Worm (Caenorhabditis elegans): Measurements from ENCODE around the gene prmt-5.

Gene prmt-5

DNA sequence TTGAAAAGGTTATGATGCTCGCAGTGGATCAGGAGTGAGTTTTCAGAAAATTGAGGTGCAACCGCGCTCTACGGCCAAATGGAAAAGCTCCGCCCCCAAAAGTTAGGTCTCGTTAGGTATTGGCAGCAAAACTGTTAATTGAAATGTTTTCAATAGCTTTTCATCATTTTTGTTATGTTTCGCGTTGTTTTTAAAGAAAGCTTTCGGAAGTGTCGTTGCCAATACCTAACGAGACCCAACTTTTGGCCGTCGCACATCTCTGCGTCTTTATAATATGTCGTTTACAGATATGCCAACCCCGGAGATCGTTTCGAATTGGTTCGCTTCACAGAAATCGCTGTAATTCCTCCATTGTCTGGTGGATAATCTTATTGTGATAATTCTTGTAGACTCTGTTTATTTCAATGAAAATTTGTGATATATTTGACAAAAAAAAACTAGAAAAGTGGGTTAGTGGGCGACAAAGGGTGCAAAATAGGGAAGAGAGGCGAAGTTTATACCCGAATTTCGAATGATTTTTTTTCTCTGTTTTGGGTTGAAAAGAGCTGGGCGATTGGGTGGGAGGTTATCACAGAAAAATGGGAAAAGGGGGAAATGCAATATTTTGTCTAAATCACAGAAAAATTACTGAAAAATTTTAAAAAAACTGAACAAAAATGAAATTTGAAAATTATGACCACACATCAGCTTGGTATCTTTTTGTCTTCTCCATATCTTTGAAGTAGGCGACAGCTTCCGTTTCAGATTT, 33.9 kb upstream of the prmt-5 start (continued):
- TF ChIP-seq xnd-1 (tag; optimal IDR thresholded peaks at IDR 0.05) (no peak), bed-2 (GFP tag; IDR thresholded peaks at IDR 0.05) (no peak), somi-1 (GFP tag; optimal IDR thresholded peaks at IDR 0.05) (no peak), unc-62 (GFP tag; optimal IDR thresholded peaks at IDR 0.05) (no peak), ceh-79 (tag; optimal IDR thresholded peaks at IDR 0.05) (no peak), F39B2.1 (GFP tag; IDR thresholded peaks at IDR 0.05) (no peak), gei-17 (GFP tag; optimal IDR thresholded peaks at IDR 0.05) (peak; percentile 11), atf-7 (tag; optimal IDR thresholded peaks at IDR 0.05) (peak; percentile 73), nfyb-1 (GFP tag; IDR thresholded peaks at IDR 0.05) (peak; percentile 83), nfya-1 (tag; optimal IDR thresholded peaks at IDR 0.05; ENCODE audit: borderline replicate concordance, insufficient read depth) (no peak), snpc-3.4 (tag; optimal IDR thresholded peaks at IDR 0.05) (no peak), akir-1 (GFP tag; optimal IDR thresholded peaks at IDR 0.05) (no peak), ztf-25 (GFP tag; IDR thresholded peaks at IDR 0.05) (no peak), ZK185.1 (tag; optimal IDR thresholded peaks at IDR 0.05; ENCODE audit: poor library complexity, severe bottlenecking) (peak; percentile 45), F23B12.7 (tag; optimal IDR thresholded peaks at IDR 0.05; ENCODE audit: insufficient read depth) (peak; percentile 18), egl-18 (GFP tag; IDR thresholded peaks at IDR 0.05) (no peak), pbrm-1 (GFP tag; IDR thresholded peaks at IDR 0.05) (no peak; the same call in 1 of the 2 replicates), ztf-3 (GFP tag; optimal IDR thresholded peaks at IDR 0.05) (no peak), B0336.3 (GFP tag; IDR thresholded peaks at IDR 0.05) (peak; percentile 68), lin-54 (GFP tag; optimal IDR thresholded peaks at IDR 0.05) (peak; percentile 28), lsl-1 (GFP tag; optimal IDR thresholded peaks at IDR 0.05) (no peak), mcd-1 (GFP tag; IDR thresholded peaks at IDR 0.05) (peak; percentile 75), mel-28 (tag; optimal IDR thresholded peaks at IDR 0.05; ENCODE audit: borderline replicate concordance) (no peak), F37B4.10 (GFP tag; IDR thresholded peaks at IDR 0.05) (no peak), nhr-179 (tag; optimal IDR thresholded peaks at IDR 0.05) (no peak), egrh-3 (GFP tag; IDR thresholded peaks at IDR 0.05) (no peak), aptf-2 (GFP tag; conservative IDR thresholded peaks at IDR 0.05) (no peak), mxl-1 (tag; optimal IDR thresholded peaks at IDR 0.05) (no peak), F33H1.4 (GFP tag; IDR thresholded peaks at IDR 0.05) (no peak), C06A6.2 (GFP tag; conservative IDR thresholded peaks at IDR 0.05) (no peak; the same call in 1 of the 2 replicates), lag-1 (GFP tag; IDR thresholded peaks at IDR 0.05) (no peak), hmg-1.2 (GFP tag; IDR thresholded peaks at IDR 0.05) (peak; percentile 26; the same call in 1 of the 2 replicates), zfh-2 (GFP tag; conservative IDR thresholded peaks at IDR 0.05) (no peak), tbx-9 (tag; optimal IDR thresholded peaks at IDR 0.05; ENCODE audit: borderline replicate concordance) (no peak), madf-10 (tag; optimal IDR thresholded peaks at IDR 0.05) (peak; percentile 63), F57C9.4 (tag; optimal IDR thresholded peaks at IDR 0.05) (no peak), tbp1 (GFP tag; optimal IDR thresholded peaks at IDR 0.05) (peak; percentile 8), F55B11.4 (tag; optimal IDR thresholded peaks at IDR 0.05; ENCODE audit: borderline replicate concordance, insufficient read depth) (no peak), tlf-1 (GFP tag; optimal IDR thresholded peaks at IDR 0.05) (peak; percentile 69), sdz-38 (tag; optimal IDR thresholded peaks at IDR 0.05) (no peak), F10E7.11 (tag; optimal IDR thresholded peaks at IDR 0.05) (no peak), ztf-18 (tag; optimal IDR thresholded peaks at IDR 0.05) (no peak), fkh-3 (tag; optimal IDR thresholded peaks at IDR 0.05) (no peak), ztf-22 (GFP tag; optimal IDR thresholded peaks at IDR 0.05) (no peak), madf-6 (GFP tag; IDR thresholded peaks at IDR 0.05) (no peak), let-607 (tag; optimal IDR thresholded peaks at IDR 0.05) (peak in 1 of 2 experiments; percentile 20), sea-2 (GFP tag; IDR thresholded peaks at IDR 0.05) (no peak)
